Worm (Caenorhabditis elegans) whole organism, L1 larva: ENCODE data around the gene fbxa-184.

Experiments
- nhr-47 ChIP-seq: sonication (generic microtip); optimal IDR thresholded peaks from 2 replicates; lab custom pipeline; 2016; ENCODE audit warnings: mild to moderate bottlenecking, missing genetic modification characterization, moderate library complexity, missing compliant biosample characterization
- skn-1 ChIP-seq: fragments of 150-350 bp; optimal IDR thresholded peaks from 2 replicates; lab custom pipeline; 2014; ENCODE audit warnings: missing biosample characterization, missing genetic modification characterization
- sup-37 ChIP-seq: fragments of 200-800 bp; sonication (Bioruptor generic); optimal IDR thresholded peaks from 2 replicates; lab custom pipeline; 2018; ENCODE audit warnings: mild to moderate bottlenecking, missing genetic modification characterization, missing compliant biosample characterization
- tlp-1 ChIP-seq: fragments of 150-350 bp; optimal IDR thresholded peaks from 2 replicates; lab custom pipeline; 2014; ENCODE audit warnings: missing biosample characterization, missing genetic modification characterization

- no peak for TF ChIP-seq tlp-1 (tag; lab: Kevin White, UChicago)
- TF ChIP-seq skn-1 (tag; lab: Kevin White, UChicago) = no peak
- TF ChIP-seq sup-37 (GFP tag; lab: Kevin White, UChicago) = no peak
- TF ChIP-seq nhr-47 (tag; lab: Kevin White, UChicago) = no peak
Observed at ce11 chrII:1759602-1760001, 49.5 kb downstream of the fbxa-184 start, which contains the start of gene F36H5.18.
